Fruit fly (Drosophila melanogaster) whole organism, pupa: ENCODE measurements around the gene CG33639.

Source experiments
- CG10348 ChIP-seq: fragments of 200-800 bp; sonication (Bioruptor generic); IDR thresholded peaks from 2 replicates; pipeline ENCODE4 v1.3.6; 2022; ENCODE audit warnings: missing biosample characterization, missing genetic modification characterization
- CG12605 ChIP-seq: fragments of 200-800 bp; sonication (Bioruptor generic); IDR thresholded peaks from 2 replicates; pipeline ENCODE4 v1.3.6; 2022; ENCODE audit warnings: missing biosample characterization, missing genetic modification characterization
- CG13204 ChIP-seq: fragments of 200-800 bp; sonication (Bioruptor generic); optimal IDR thresholded peaks from 2 replicates; lab custom pipeline; 2018; ENCODE audit warnings: missing biosample characterization, mild to moderate bottlenecking, missing genetic modification characterization, moderate library complexity
- CG14655 ChIP-seq: fragments of 200-800 bp; sonication (Bioruptor generic); optimal IDR thresholded peaks from 3 replicates; lab custom pipeline; 2017; ENCODE audit warnings: mild to moderate bottlenecking, missing biosample characterization, missing genetic modification reagents, missing genetic modification characterization
- CG15710 ChIP-seq: fragments of 200-800 bp; sonication (Bioruptor generic); optimal IDR thresholded peaks from 2 replicates; lab custom pipeline; 2018; ENCODE audit warnings: missing biosample characterization, mild to moderate bottlenecking, missing genetic modification characterization, moderate library complexity
- CG17806 ChIP-seq: fragments of 200-800 bp; sonication (Bioruptor generic); optimal IDR thresholded peaks from 2 replicates; lab custom pipeline; 2018; ENCODE audit warnings: missing biosample characterization, mild to moderate bottlenecking, missing genetic modification characterization, moderate library complexity
- CG32121 ChIP-seq: fragments of 200-800 bp; sonication (Bioruptor generic); IDR thresholded peaks from 2 replicates; pipeline ENCODE4 v1.3.6; 2022; ENCODE audit warnings: missing biosample characterization, missing genetic modification characterization
- CG34367 ChIP-seq: fragments of 200-800 bp; sonication (Bioruptor generic); optimal IDR thresholded peaks from 2 replicates; lab custom pipeline; 2018; ENCODE audit warnings: missing biosample characterization, mild to moderate bottlenecking, missing genetic modification characterization
- CG4496 ChIP-seq: fragments of 200-800 bp; sonication (Bioruptor generic); IDR thresholded peaks from 3 replicates; pipeline ENCODE4 v1.3.6; 2022; ENCODE audit warnings: missing biosample characterization, missing genetic modification characterization
- CG8159 ChIP-seq: fragments of 200-800 bp; sonication (Bioruptor generic); optimal IDR thresholded peaks from 3 replicates; lab custom pipeline; 2018; ENCODE audit warnings: missing biosample characterization, mild to moderate bottlenecking, missing genetic modification characterization, moderate library complexity
- CG8301 ChIP-seq: fragments of 200-800 bp; sonication (Bioruptor generic); optimal IDR thresholded peaks from 2 replicates; lab custom pipeline; 2018; ENCODE audit warnings: missing biosample characterization, mild to moderate bottlenecking, missing genetic modification characterization
- CG9948 ChIP-seq: fragments of 200-800 bp; sonication (Bioruptor generic); optimal IDR thresholded peaks from 2 replicates; lab custom pipeline; 2018; ENCODE audit warnings: missing biosample characterization, mild to moderate bottlenecking, missing genetic modification characterization, moderate library complexity
- D1 ChIP-seq: fragments of 200-800 bp; sonication (Bioruptor generic); optimal IDR thresholded peaks from 2 replicates; lab custom pipeline; 2018; ENCODE audit warnings: missing biosample characterization, mild to moderate bottlenecking, missing genetic modification characterization, moderate library complexity
- EcR ChIP-seq: fragments of 200-800 bp; sonication (Bioruptor generic); optimal IDR thresholded peaks from 3 replicates; lab custom pipeline; 2019; ENCODE audit warnings: missing biosample characterization, missing genetic modification characterization, mild to moderate bottlenecking, moderate library complexity, missing genetic modification reagents
- Ets98B ChIP-seq: fragments of 200-800 bp; sonication (Bioruptor generic); IDR thresholded peaks from 2 replicates; pipeline ENCODE4 v1.3.6; 2022; ENCODE audit warnings: missing biosample characterization, missing genetic modification characterization
- Pif1A ChIP-seq: fragments of 200-800 bp; sonication (Bioruptor generic); optimal IDR thresholded peaks from 3 replicates; lab custom pipeline; 2016; ENCODE audit warnings: missing biosample characterization, missing genetic modification characterization
- Snoo ChIP-seq: fragments of 200-800 bp; sonication (Bioruptor generic); optimal IDR thresholded peaks from 3 replicates; lab custom pipeline; 2017; ENCODE audit warnings: missing biosample characterization, mild to moderate bottlenecking, missing genetic modification characterization, inconsistent platforms
- gl ChIP-seq: fragments of 200-800 bp; sonication (Bioruptor generic); optimal IDR thresholded peaks from 2 replicates; lab custom pipeline; 2018; ENCODE audit warnings: missing biosample characterization, mild to moderate bottlenecking, missing genetic modification characterization
- rn ChIP-seq: fragments of 200-800 bp; sonication (Bioruptor generic); IDR thresholded peaks from 2 replicates; pipeline ENCODE4 v1.3.6; 2022; ENCODE audit warnings: missing biosample characterization, missing genetic modification characterization

Gene CG33639

DNA sequence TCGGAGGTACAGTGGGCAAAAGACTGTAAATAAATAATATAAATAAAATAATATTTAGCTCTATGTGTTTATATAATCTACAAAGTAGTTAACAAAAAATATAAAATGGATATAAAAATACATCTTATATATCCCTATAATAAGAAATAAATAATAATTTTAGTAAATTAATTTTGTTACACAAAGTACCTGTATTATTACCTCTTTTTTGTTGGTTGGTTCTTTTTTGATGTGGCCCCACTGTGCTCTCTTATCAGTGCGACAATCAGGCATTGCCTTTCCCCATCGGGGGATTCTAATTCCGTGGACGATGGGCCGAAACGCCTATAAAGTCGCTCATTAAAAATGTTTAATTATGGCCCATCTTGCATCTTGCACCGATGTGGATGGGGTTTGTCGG, 18.3 kb downstream of the CG33639 start:
- TF ChIP-seq CG9948 (tag; lab: Kevin White, UChicago) (peak; percentile 3), CG12605 (GFP tag; lab: Robert Waterston, UW) (no peak), CG8159 (peak; percentile 23)

DNA sequence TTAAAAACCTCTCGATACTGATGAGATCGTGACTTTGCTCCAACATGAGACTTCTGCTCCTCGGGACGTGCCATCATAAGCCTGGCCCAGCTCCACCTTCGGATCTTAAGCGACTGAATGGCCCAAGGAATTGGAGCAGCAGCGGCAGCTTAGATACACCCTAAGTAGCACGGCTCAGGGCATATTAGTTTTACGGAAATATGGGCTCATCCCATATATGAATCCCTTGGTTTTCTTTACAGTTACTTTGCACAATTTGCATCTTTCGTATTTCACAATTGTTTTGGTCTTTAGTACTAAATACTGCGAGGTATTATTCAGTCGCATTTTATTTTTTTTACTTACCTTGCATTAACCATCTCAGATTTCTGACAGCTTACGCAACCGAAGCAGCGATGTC, 20.8 kb downstream of the CG33639 start, which contains the start of gene Hesr:
Gene Hesr, minus strand, starts transcription at position 101 of the 400 bp plus-strand sequence.
- TF ChIP-seq Ets98B (GFP tag; lab: Robert Waterston, UW) (no peak), CG32121 (no peak), Snoo (no peak)

DNA sequence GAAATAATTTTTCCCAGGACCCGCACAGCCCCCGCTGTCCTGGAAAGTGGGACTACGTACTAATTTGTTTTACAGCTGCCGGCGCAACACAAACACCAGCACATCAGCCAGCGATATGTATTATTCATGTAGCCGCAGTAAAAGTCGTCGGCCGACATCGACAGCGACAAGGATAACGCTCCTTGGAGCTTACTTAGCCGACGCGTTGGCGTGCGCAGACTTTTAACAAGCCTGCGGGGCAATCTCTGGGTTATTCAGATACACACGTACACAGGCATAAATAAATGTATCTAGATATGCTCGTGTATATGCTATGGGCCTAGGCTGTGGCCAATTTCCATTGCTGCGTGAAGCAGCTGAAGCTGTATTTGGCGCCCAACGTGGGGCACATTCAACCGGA, 28.2 kb downstream of the CG33639 start:
- no peak for TF ChIP-seq CG10348 (GFP tag; lab: Robert Waterston, UW)
- TF ChIP-seq CG4496 (GFP tag; lab: Robert Waterston, UW), result no peak
- no peak for TF ChIP-seq CG13204 (GFP tag; lab: Kevin White, UChicago)
- TF ChIP-seq Ets98B (GFP tag; lab: Robert Waterston, UW), result no peak
- no peak for TF ChIP-seq CG32121
- no peak for TF ChIP-seq CG14655 (GFP tag; lab: Kevin White, UChicago)

DNA sequence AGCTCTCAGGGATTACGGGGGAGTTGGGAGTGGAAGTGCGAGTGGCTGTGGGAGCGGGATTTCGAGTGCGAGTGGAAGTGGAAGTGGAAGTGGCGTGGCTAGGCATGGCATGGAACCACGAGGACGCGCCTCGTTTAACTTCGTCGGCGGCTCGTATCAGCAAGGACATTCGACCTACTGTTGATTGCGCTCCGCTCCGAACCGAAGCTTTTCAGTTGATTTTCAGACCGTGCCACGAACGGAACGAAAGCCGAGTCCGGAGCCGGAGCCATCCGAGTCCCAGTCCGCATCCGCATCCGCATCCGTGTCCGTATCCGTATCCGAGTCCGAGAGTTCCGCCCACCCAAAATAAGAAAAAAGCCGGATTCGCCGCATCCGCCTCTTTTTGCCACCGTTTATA, 39.9 kb downstream of the CG33639 start:
- no peak for TF ChIP-seq CG10348 (GFP tag; lab: Robert Waterston, UW)
- TF ChIP-seq CG14655 (GFP tag; lab: Kevin White, UChicago), result no peak
- TF ChIP-seq D1, result no peak
- TF ChIP-seq, all 21 proteins: peak for 0

DNA sequence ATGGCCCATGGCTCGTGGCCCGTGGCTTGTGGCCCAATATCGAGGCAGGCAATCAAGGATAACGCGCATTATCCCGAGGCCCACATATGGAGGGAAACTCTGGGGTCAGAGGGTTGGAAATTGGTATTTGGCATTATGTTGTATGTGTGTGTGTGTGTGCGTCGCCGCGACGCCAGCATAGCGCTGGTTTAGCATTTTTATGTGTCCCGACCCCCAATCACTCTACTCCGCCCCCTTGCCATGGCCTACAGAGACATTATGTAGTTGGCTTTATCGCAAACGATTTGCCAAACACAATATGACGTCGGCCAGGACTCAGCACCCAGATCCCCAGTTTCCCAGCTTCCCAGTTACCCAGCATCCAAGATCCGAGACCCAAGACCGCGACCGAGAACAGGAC, 44.7 kb downstream of the CG33639 start:
- TF ChIP-seq CG4496 (GFP tag; lab: Robert Waterston, UW), result no peak
- TF ChIP-seq CG9948 (tag; lab: Kevin White, UChicago), result no peak
- TF ChIP-seq CG8301 (tag; lab: Kevin White, UChicago), result no peak
- TF ChIP-seq CG34367 (tag; lab: Kevin White, UChicago), result no peak
- no peak for TF ChIP-seq CG17806 (tag; lab: Kevin White, UChicago)
- TF ChIP-seq CG13204 (GFP tag; lab: Kevin White, UChicago), result no peak
- no peak for TF ChIP-seq CG14655 (GFP tag; lab: Kevin White, UChicago)
- TF ChIP-seq Pif1A, result no peak
- TF ChIP-seq CG32121, result no peak
- no peak for TF ChIP-seq gl (tag; lab: Kevin White, UChicago)
- no peak for TF ChIP-seq CG15710 (tag; lab: Kevin White, UChicago)
- no peak for TF ChIP-seq CG12605 (GFP tag; lab: Robert Waterston, UW)
- no peak for TF ChIP-seq Ets98B (GFP tag; lab: Robert Waterston, UW)

DNA sequence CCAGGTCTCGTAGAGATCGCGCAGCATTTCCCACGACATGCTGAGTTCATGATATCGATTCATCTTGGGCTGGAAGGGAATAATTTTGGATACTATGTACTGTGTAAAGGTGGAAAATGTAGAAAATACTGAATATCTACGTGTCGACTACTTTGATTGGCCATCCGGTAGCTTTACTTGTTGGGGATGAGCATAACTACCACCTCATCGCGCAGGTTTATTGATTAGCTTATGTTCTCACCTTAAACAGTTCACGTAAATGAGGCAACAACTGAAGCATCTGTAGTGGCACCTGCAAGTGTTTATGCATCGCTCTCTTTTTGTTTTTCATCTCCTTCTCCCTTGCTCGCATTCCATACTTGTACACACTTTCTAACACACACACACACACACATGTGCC, 46.5 kb downstream of the CG33639 start, which contains the start of gene Andorra:
Gene Andorra, minus strand, starts transcription at position 101 of the 400 bp plus-strand sequence.
- no peak for TF ChIP-seq Pif1A
- TF ChIP-seq CG34367 (tag; lab: Kevin White, UChicago), result no peak
- TF ChIP-seq Ets98B (GFP tag; lab: Robert Waterston, UW), result no peak

DNA sequence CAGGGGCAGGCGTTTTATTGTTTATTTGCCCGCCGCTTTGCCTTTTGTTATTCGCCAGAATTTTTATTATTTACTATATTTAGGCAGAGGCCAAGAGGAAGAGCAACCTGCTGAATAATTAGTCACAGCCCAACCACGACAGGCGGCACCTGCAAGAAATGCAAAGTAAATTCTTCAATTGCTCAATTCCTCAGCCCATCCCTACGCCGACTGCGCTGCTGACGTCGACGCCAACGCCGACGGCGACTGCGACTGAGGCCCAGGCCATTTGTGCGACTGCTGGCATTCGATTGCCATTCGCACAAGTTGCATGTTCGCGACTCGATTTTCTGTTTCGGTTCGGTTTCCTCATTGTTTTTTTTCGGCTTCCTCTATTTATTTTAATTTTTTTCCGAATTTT, 48.6 kb downstream of the CG33639 start, which contains the start of gene Frq2:
Gene Frq2, plus strand, starts transcription at position 301 of the 400 bp plus-strand sequence.
- TF ChIP-seq CG14655 (GFP tag; lab: Kevin White, UChicago), result no peak
- no peak for TF ChIP-seq CG8159
- TF ChIP-seq gl (tag; lab: Kevin White, UChicago), result no peak
- TF ChIP-seq EcR, result no peak
- TF ChIP-seq CG15710 (tag; lab: Kevin White, UChicago), result no peak
- no peak for TF ChIP-seq CG9948 (tag; lab: Kevin White, UChicago)
- TF ChIP-seq CG8301 (tag; lab: Kevin White, UChicago), result no peak
- no peak for TF ChIP-seq CG13204 (GFP tag; lab: Kevin White, UChicago)
- TF ChIP-seq rn, result no peak
- no peak for TF ChIP-seq Snoo
- no peak for TF ChIP-seq CG4496 (GFP tag; lab: Robert Waterston, UW)
- no peak for TF ChIP-seq CG12605 (GFP tag; lab: Robert Waterston, UW)
- TF ChIP-seq Ets98B (GFP tag; lab: Robert Waterston, UW), result no peak
